Fruit fly (Drosophila melanogaster): ENCODE results near the gene yip2.

The yip2 gene

dm6 chr2L:9911783-9912182 lies 3.3 kb upstream of the yip2 start (continued):
- TF ChIP-seq Mes4 (GFP tag; optimal IDR thresholded peaks at IDR 0.05), result no peak
- TF ChIP-seq seq (GFP tag; IDR thresholded peaks at IDR 0.05), result no peak
- no peak for TF ChIP-seq CG11247 (GFP tag; IDR thresholded peaks at IDR 0.05)
- TF ChIP-seq H2.0 (GFP tag; IDR thresholded peaks at IDR 0.05), result no peak
- no peak for TF ChIP-seq Ravus (GFP tag; IDR thresholded peaks at IDR 0.05)
- no peak for TF ChIP-seq btn (GFP tag; optimal IDR thresholded peaks at IDR 0.05)
- TF ChIP-seq ftz-f1 (GFP tag; optimal IDR thresholded peaks at IDR 0.05), result no peak
- no peak for TF ChIP-seq Sry-δ (GFP tag; optimal IDR thresholded peaks at IDR 0.05)
- TF ChIP-seq klu (GFP tag; IDR thresholded peaks at IDR 0.05), result no peak
- no peak for TF ChIP-seq Nf-YC (tag; optimal IDR thresholded peaks at IDR 0.05)
- TF ChIP-seq CG6254 (GFP tag; optimal IDR thresholded peaks at IDR 0.05), result no peak
- TF ChIP-seq CG31224 (GFP tag; IDR thresholded peaks at IDR 0.05), result no peak
- TF ChIP-seq tio (GFP tag; optimal IDR thresholded peaks at IDR 0.05), result no peak
- TF ChIP-seq slp2 (GFP tag; optimal IDR thresholded peaks at IDR 0.05), result no peak
- TF ChIP-seq CG42726 (GFP tag; IDR thresholded peaks at IDR 0.05; ENCODE audit: partially characterized antibody), result no peak
- no peak for TF ChIP-seq pb (GFP tag; optimal IDR thresholded peaks at IDR 0.05)
- no peak for TF ChIP-seq zf30C (GFP tag; optimal IDR thresholded peaks at IDR 0.05)
- TF ChIP-seq CG1233 (GFP tag; optimal IDR thresholded peaks at IDR 0.05), result no peak
- TF ChIP-seq kay (GFP tag; optimal IDR thresholded peaks at IDR 0.05), result no peak
- no peak for TF ChIP-seq CG9609 (GFP tag; optimal IDR thresholded peaks at IDR 0.05)
- no peak for TF ChIP-seq Mad (GFP tag; optimal IDR thresholded peaks at IDR 0.05)
- TF ChIP-seq Dek (tag; optimal IDR thresholded peaks at IDR 0.05), result no peak
- TF ChIP-seq crc (GFP tag; optimal IDR thresholded peaks at IDR 0.05), result peak; percentile 44
- no peak for TF ChIP-seq fd102C (GFP tag; optimal IDR thresholded peaks at IDR 0.05)
- TF ChIP-seq Xbp1 (GFP tag; optimal IDR thresholded peaks at IDR 0.05), result peak; percentile 39
- TF ChIP-seq CG11695 (GFP tag; IDR thresholded peaks at IDR 0.05), result peak; percentile 45; the same call in 1 of the 3 replicates
- no peak for TF ChIP-seq CG12071 (GFP tag; optimal IDR thresholded peaks at IDR 0.05)
- TF ChIP-seq Ets97D (GFP tag; optimal IDR thresholded peaks at IDR 0.05), result no peak
- no peak for TF ChIP-seq vfl (GFP tag; optimal IDR thresholded peaks at IDR 0.05)
- no peak for TF ChIP-seq sd (tag; optimal IDR thresholded peaks at IDR 0.05)
- TF ChIP-seq CG10267 (tag; optimal IDR thresholded peaks at IDR 0.05), result no peak
- TF ChIP-seq CG13624 (GFP tag; optimal IDR thresholded peaks at IDR 0.05), result no peak
- no peak for TF ChIP-seq da (GFP tag; optimal IDR thresholded peaks at IDR 0.05)
- TF ChIP-seq dmrt99B (tag; optimal IDR thresholded peaks at IDR 0.05), result peak; percentile 19
- no peak for TF ChIP-seq CG18011 (GFP tag; optimal IDR thresholded peaks at IDR 0.05)
- TF ChIP-seq CG2889 (GFP tag; IDR thresholded peaks at IDR 0.05), result no peak
- no peak for TF ChIP-seq Elba2 (GFP tag; optimal IDR thresholded peaks at IDR 0.05)
- TF ChIP-seq BEAF-32 (GFP tag; optimal IDR thresholded peaks at IDR 0.05), result no peak
- no peak for TF ChIP-seq CG13123 (GFP tag; optimal IDR thresholded peaks at IDR 0.05)
- no peak for TF ChIP-seq corto (GFP tag; optimal IDR thresholded peaks at IDR 0.05)
- no peak for TF ChIP-seq CG4617 (GFP tag; optimal IDR thresholded peaks at IDR 0.05; ENCODE audit: borderline replicate concordance)
- TF ChIP-seq CG13775 (GFP tag; optimal IDR thresholded peaks at IDR 0.05), result no peak
- TF ChIP-seq Dip3 (GFP tag; optimal IDR thresholded peaks at IDR 0.05), result no peak
- TF ChIP-seq unpg (GFP tag; optimal IDR thresholded peaks at IDR 0.05), result no peak
- no peak for TF ChIP-seq exex (tag; optimal IDR thresholded peaks at IDR 0.05)
- peak; percentile 41 for TF ChIP-seq CG8388 (GFP tag; optimal IDR thresholded peaks at IDR 0.05)
- TF ChIP-seq CG6683 (GFP tag; optimal IDR thresholded peaks at IDR 0.05), result no peak
- TF ChIP-seq H15 (GFP tag; IDR thresholded peaks at IDR 0.05), result no peak
- TF ChIP-seq CG9817 (tag; optimal IDR thresholded peaks at IDR 0.05), result no peak
- 0 out of 3 replicates have a peak, but pooled peaks have one; percentile 34 for TF ChIP-seq CG11456 (GFP tag; IDR thresholded peaks at IDR 0.05)
- TF ChIP-seq fd64A (GFP tag; optimal IDR thresholded peaks at IDR 0.05), result no peak
- no peak for TF ChIP-seq CG17912 (GFP tag; optimal IDR thresholded peaks at IDR 0.05)

Data from whole organism, embryonic.